Fruit fly (Drosophila melanogaster): Measurements from ENCODE around the gene CG11912.

DNA sequence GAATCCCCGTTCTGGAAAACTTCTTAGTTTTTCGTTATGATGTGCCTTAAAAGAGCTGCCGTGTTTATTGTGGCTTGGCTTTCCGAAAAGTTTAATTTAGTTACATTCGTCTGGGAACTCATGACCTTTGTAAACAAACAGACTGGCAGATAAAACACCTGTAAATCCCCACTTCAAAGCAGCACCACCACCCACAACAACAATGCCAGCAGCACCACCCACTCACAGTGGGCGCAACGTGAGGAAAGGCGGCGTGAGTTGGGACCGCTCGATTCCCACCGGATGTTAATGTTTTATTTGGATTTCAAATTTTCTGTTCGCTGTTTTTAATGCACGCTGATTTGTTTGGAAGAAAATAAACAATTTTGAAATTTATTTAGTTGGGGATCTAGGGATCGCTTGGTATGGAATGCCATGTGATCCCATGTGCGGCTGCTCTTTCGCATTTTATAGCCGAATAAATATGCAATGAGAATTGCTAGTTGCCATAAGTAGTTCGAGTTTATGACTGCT is 10.8 kb downstream of the CG11912 start:
- TF ChIP-seq bab1 (GFP tag; optimal IDR thresholded peaks at IDR 0.05): no peak
- no peak for TF ChIP-seq ovo (GFP tag; optimal IDR thresholded peaks at IDR 0.05)
- no peak for TF ChIP-seq Clk (GFP tag; optimal IDR thresholded peaks at IDR 0.05)
- no peak for TF ChIP-seq CG5204 (GFP tag; optimal IDR thresholded peaks at IDR 0.05)
- no peak for TF ChIP-seq kay (GFP tag; ENCODE audit: borderline replicate concordance)
- no peak for TF ChIP-seq CG14711 (tag; optimal IDR thresholded peaks at IDR 0.05)
- TF ChIP-seq cnc (optimal IDR thresholded peaks at IDR 0.05): no peak
- TF ChIP-seq Hr96 (GFP tag; optimal IDR thresholded peaks at IDR 0.05): no peak
- no peak for TF ChIP-seq Mnt (GFP tag; optimal IDR thresholded peaks at IDR 0.05)
- no peak for TF ChIP-seq CG12768 (GFP tag; optimal IDR thresholded peaks at IDR 0.05)
- TF ChIP-seq tj (GFP tag; optimal IDR thresholded peaks at IDR 0.05): no peak
- TF ChIP-seq CG1620 (GFP tag; optimal IDR thresholded peaks at IDR 0.05): no peak
- TF ChIP-seq pad (GFP tag; optimal IDR thresholded peaks at IDR 0.05): no peak
